Fruit fly (Drosophila melanogaster) whole organism, embryonic: ENCODE measurements around the gene ana1.

Source experiments
- ATbp ChIP-seq: fragments of 200-800 bp; sonication (Bioruptor generic); optimal IDR thresholded peaks from 2 replicates; lab custom pipeline; 2017; ENCODE audit warnings: missing biosample characterization, mild to moderate bottlenecking, missing genetic modification characterization, missing genetic modification reagents
- Adf1 ChIP-seq: fragments of 200-800 bp; sonication (Bioruptor generic); IDR thresholded peaks from 2 replicates; pipeline ENCODE4 v1.3.6; 2022; ENCODE audit warnings: missing biosample characterization, missing genetic modification characterization
- Asciz ChIP-seq: fragments of 200-800 bp; sonication (Bioruptor generic); optimal IDR thresholded peaks from 2 replicates; lab custom pipeline; 2017; ENCODE audit warnings: missing biosample characterization, mild to moderate bottlenecking, missing genetic modification characterization, missing genetic modification reagents
- B-H2 ChIP-seq: fragments of 200-800 bp; sonication (Bioruptor generic); optimal IDR thresholded peaks from 2 replicates; lab custom pipeline; 2018; ENCODE audit warnings: missing biosample characterization, mild to moderate bottlenecking, missing genetic modification characterization
- CG1024 ChIP-seq: fragments of 200-800 bp; sonication (Bioruptor generic); IDR thresholded peaks from 2 replicates; pipeline ENCODE4 v1.3.6; 2022; ENCODE audit warnings: missing biosample characterization, missing genetic modification characterization
- CG10462 ChIP-seq: fragments of 200-800 bp; sonication (Bioruptor generic); optimal IDR thresholded peaks from 2 replicates; lab custom pipeline; 2016; ENCODE audit warnings: missing biosample characterization, missing genetic modification characterization
- CG12769 ChIP-seq: fragments of 200-800 bp; sonication (Bioruptor generic); optimal IDR thresholded peaks from 2 replicates; lab custom pipeline; 2019; ENCODE audit warnings: missing biosample characterization, mild to moderate bottlenecking, missing genetic modification characterization, moderate library complexity
- CG14014 ChIP-seq: fragments of 200-800 bp; sonication (Bioruptor generic); IDR thresholded peaks from 2 replicates; pipeline ENCODE4 v1.3.6; 2022; ENCODE audit warnings: missing biosample characterization, missing genetic modification characterization
- CG1603 ChIP-seq: fragments of 200-800 bp; sonication (Bioruptor generic); optimal IDR thresholded peaks from 2 replicates; lab custom pipeline; 2019; ENCODE audit warnings: missing biosample characterization, mild to moderate bottlenecking, missing genetic modification characterization, moderate library complexity
- CG17361 ChIP-seq: fragments of 200-800 bp; sonication (Bioruptor generic); IDR thresholded peaks from 3 replicates; pipeline ENCODE4 v1.3.6; 2022; ENCODE audit warnings: missing biosample characterization, missing genetic modification characterization
- CG2120 ChIP-seq: fragments of 200-800 bp; sonication (Bioruptor generic); optimal IDR thresholded peaks from 3 replicates; lab custom pipeline; 2016; ENCODE audit warnings: missing biosample characterization, missing genetic modification characterization
- CG4617 ChIP-seq: fragments of 200-800 bp; sonication (Bioruptor generic); optimal IDR thresholded peaks from 3 replicates; lab custom pipeline; 2016; ENCODE audit warnings: missing biosample characterization, missing genetic modification characterization, borderline replicate concordance
- CG5245 ChIP-seq: fragments of 200-800 bp; sonication (Bioruptor generic); optimal IDR thresholded peaks from 3 replicates; lab custom pipeline; 2016; ENCODE audit warnings: missing biosample characterization, missing genetic modification characterization
- CG6654 ChIP-seq: fragments of 200-800 bp; sonication (Bioruptor generic); optimal IDR thresholded peaks from 2 replicates; lab custom pipeline; 2017; ENCODE audit warnings: missing biosample characterization, mild to moderate bottlenecking, missing genetic modification characterization
- CG6683 ChIP-seq: fragments of 200-800 bp; sonication (Bioruptor generic); optimal IDR thresholded peaks from 2 replicates; lab custom pipeline; 2017; ENCODE audit warnings: missing biosample characterization, mild to moderate bottlenecking, missing genetic modification characterization, missing genetic modification reagents
- CG6765 ChIP-seq: fragments of 200-800 bp; sonication (Bioruptor generic); optimal IDR thresholded peaks from 3 replicates; lab custom pipeline; 2017; ENCODE audit warnings: missing biosample characterization, mild to moderate bottlenecking, missing genetic modification characterization
- CG7556 ChIP-seq: fragments of 200-800 bp; sonication (Bioruptor generic); optimal IDR thresholded peaks from 2 replicates; lab custom pipeline; 2017; ENCODE audit warnings: missing biosample characterization, mild to moderate bottlenecking, missing genetic modification characterization
- CG7839 ChIP-seq: fragments of 200-800 bp; sonication (Bioruptor generic); optimal IDR thresholded peaks from 3 replicates; lab custom pipeline; 2018; ENCODE audit warnings: missing biosample characterization, mild to moderate bottlenecking, missing genetic modification characterization, moderate library complexity
- CG9727 ChIP-seq: fragments of 200-800 bp; sonication (Bioruptor generic); optimal IDR thresholded peaks from 3 replicates; lab custom pipeline; 2017; ENCODE audit warnings: missing biosample characterization, mild to moderate bottlenecking, missing genetic modification characterization
- Chrac-16 ChIP-seq: fragments of 200-800 bp; sonication (Bioruptor generic); optimal IDR thresholded peaks from 3 replicates; lab custom pipeline; 2016; ENCODE audit warnings: missing biosample characterization, missing genetic modification characterization
- D19B ChIP-seq: fragments of 200-800 bp; sonication (Bioruptor generic); optimal IDR thresholded peaks from 2 replicates; lab custom pipeline; 2017; ENCODE audit warnings: missing biosample characterization, mild to moderate bottlenecking, missing genetic modification characterization
- Dad ChIP-seq: fragments of 200-800 bp; sonication (Bioruptor generic); optimal IDR thresholded peaks from 3 replicates; lab custom pipeline; 2016; ENCODE audit warnings: missing biosample characterization, missing genetic modification characterization
- Dip3 ChIP-seq: fragments of 200-800 bp; sonication (Bioruptor generic); optimal IDR thresholded peaks from 3 replicates; lab custom pipeline; 2016; ENCODE audit warnings: missing biosample characterization, missing genetic modification characterization
- Dll ChIP-seq: fragments of 200-800 bp; sonication (Bioruptor generic); IDR thresholded peaks from 4 replicates; pipeline ENCODE4 v1.3.6; 2022; ENCODE audit warnings: missing biosample characterization, missing genetic modification characterization; ENCODE audit not compliant: partially characterized antibody
- HLH3B ChIP-seq: fragments of 200-800 bp; sonication (Bioruptor generic); IDR thresholded peaks from 2 replicates; pipeline ENCODE4 v1.3.6; 2022; ENCODE audit warnings: missing biosample characterization, missing genetic modification characterization
- Hand ChIP-seq: fragments of 200-800 bp; sonication (Bioruptor generic); optimal IDR thresholded peaks from 2 replicates; lab custom pipeline; 2017; ENCODE audit warnings: mild to moderate bottlenecking, missing biosample characterization, missing genetic modification reagents, missing genetic modification characterization
- Lpt ChIP-seq: fragments of >200 bp; optimal IDR thresholded peaks from 2 replicates; lab custom pipeline; 2018; ENCODE audit warnings: missing biosample characterization, missing genetic modification characterization
- MBD-R2 ChIP-seq: fragments of 200-800 bp; sonication (Bioruptor generic); IDR thresholded peaks from 2 replicates; pipeline ENCODE4 v1.3.6; 2022; ENCODE audit warnings: missing biosample characterization, missing genetic modification characterization
- Med ChIP-seq: fragments of 200-800 bp; sonication (Bioruptor generic); peaks from one replicate; lab custom pipeline; 2016; ENCODE audit warnings: missing biosample characterization, missing genetic modification characterization, mild to moderate bottlenecking, inconsistent platforms, moderate library complexity
- NC2α ChIP-seq: fragments of 200-800 bp; sonication (Bioruptor generic); optimal IDR thresholded peaks from 2 replicates; lab custom pipeline; 2016; ENCODE audit warnings: missing biosample characterization, missing genetic modification characterization
- Rfx ChIP-seq: fragments of 200-800 bp; sonication (Bioruptor generic); IDR thresholded peaks from 2 replicates; pipeline ENCODE4 v1.3.6; 2022; ENCODE audit warnings: missing biosample characterization, missing genetic modification characterization
- ase ChIP-seq: fragments of 200-800 bp; sonication (Bioruptor generic); IDR thresholded peaks from 3 replicates; pipeline ENCODE4 v1.3.6; 2022; ENCODE audit warnings: missing biosample characterization, missing genetic modification characterization
- cas ChIP-seq: fragments of 200-800 bp; sonication (Bioruptor generic); IDR thresholded peaks from 2 replicates; pipeline ENCODE4 v1.3.6; 2022; ENCODE audit warnings: missing biosample characterization, missing genetic modification characterization
- corto ChIP-seq: fragments of 200-800 bp; sonication (Bioruptor generic); optimal IDR thresholded peaks from 2 replicates; lab custom pipeline; 2016; ENCODE audit warnings: missing biosample characterization, mild to moderate bottlenecking, missing genetic modification characterization, moderate library complexity
- cwo ChIP-seq: fragments of 200-800 bp; sonication (Bioruptor generic); optimal IDR thresholded peaks from 3 replicates; lab custom pipeline; 2017; ENCODE audit warnings: missing biosample characterization, missing genetic modification characterization, mild to moderate bottlenecking, moderate library complexity, missing genetic modification reagents
- emc ChIP-seq: fragments of 200-800 bp; sonication (Bioruptor generic); optimal IDR thresholded peaks from 2 replicates; lab custom pipeline; 2016; ENCODE audit warnings: missing biosample characterization, missing genetic modification characterization
- ewg ChIP-seq: fragments of 200-800 bp; sonication (Bioruptor generic); optimal IDR thresholded peaks from 3 replicates; lab custom pipeline; 2017; ENCODE audit warnings: mild to moderate bottlenecking, missing biosample characterization, missing genetic modification reagents, missing genetic modification characterization
- grn ChIP-seq: fragments of 200-800 bp; sonication (Bioruptor generic); optimal IDR thresholded peaks from 3 replicates; lab custom pipeline; 2017; ENCODE audit warnings: missing biosample characterization, missing genetic modification characterization
- mirr ChIP-seq: fragments of 200-800 bp; sonication (Bioruptor generic); optimal IDR thresholded peaks from 3 replicates; lab custom pipeline; 2018; ENCODE audit warnings: missing biosample characterization, mild to moderate bottlenecking, missing genetic modification characterization
- mld ChIP-seq: fragments of 200-800 bp; sonication (Bioruptor generic); IDR thresholded peaks from 3 replicates; pipeline ENCODE4 v1.3.6; 2022; ENCODE audit warnings: missing biosample characterization, missing genetic modification characterization; ENCODE audit not compliant: partially characterized antibody
- org-1 ChIP-seq: fragments of 200-800 bp; sonication (Bioruptor generic); optimal IDR thresholded peaks from 2 replicates; lab custom pipeline; 2017; ENCODE audit warnings: missing biosample characterization, missing genetic modification characterization
- peb ChIP-seq: fragments of 200-800 bp; sonication (Bioruptor generic); IDR thresholded peaks from 2 replicates; pipeline ENCODE4 v1.3.6; 2022; ENCODE audit warnings: missing biosample characterization, missing genetic modification characterization
- run ChIP-seq: fragments of 200-800 bp; sonication (Bioruptor generic); optimal IDR thresholded peaks from 3 replicates; lab custom pipeline; 2018; ENCODE audit warnings: missing biosample characterization, mild to moderate bottlenecking, missing genetic modification characterization
- tll ChIP-seq, 2 experiments: fragments of 200-800 bp in 1 of 2; fragments of >200 bp in 1 of 2; sonication (Bioruptor generic) in 1 of 2; optimal IDR thresholded peaks; 2 replicates each; lab custom pipeline; 2017 to 2019; ENCODE audit warnings: missing biosample characterization in 2 of 2, missing genetic modification characterization in 2 of 2, mild to moderate bottlenecking in 1 of 2, moderate library complexity in 1 of 2
- vnd ChIP-seq: fragments of 200-800 bp; sonication (Bioruptor generic); IDR thresholded peaks from 3 replicates; pipeline ENCODE4 v1.3.6; 2022; ENCODE audit warnings: missing biosample characterization, missing genetic modification characterization; ENCODE audit not compliant: partially characterized antibody
- wdn ChIP-seq: fragments of 200-800 bp; sonication (Bioruptor generic); IDR thresholded peaks from 2 replicates; pipeline ENCODE4 v1.3.6; 2022; ENCODE audit warnings: missing biosample characterization, missing genetic modification characterization
- wek ChIP-seq: fragments of 200-800 bp; sonication (Bioruptor generic); optimal IDR thresholded peaks from 3 replicates; lab custom pipeline; 2018; ENCODE audit warnings: missing biosample characterization, mild to moderate bottlenecking, missing genetic modification characterization, moderate library complexity
- zen ChIP-seq: fragments of 200-800 bp; sonication (Bioruptor generic); optimal IDR thresholded peaks from 3 replicates; lab custom pipeline; 2018; ENCODE audit warnings: missing biosample characterization, mild to moderate bottlenecking, missing genetic modification characterization, moderate library complexity
- zen2 ChIP-seq: fragments of 200-800 bp; sonication (Bioruptor generic); IDR thresholded peaks from 3 replicates; pipeline ENCODE4 v1.3.6; 2022; ENCODE audit warnings: missing biosample characterization, missing genetic modification characterization; ENCODE audit not compliant: partially characterized antibody

Gene ana1

dm6 chr3R:24543033-24543675, 12.8 kb downstream of the ana1 start (continued):
- TF ChIP-seq CG6654 (GFP tag; lab: Kevin White, UChicago) (peak; percentile 32), CG12769 (tag; lab: Kevin White, UChicago) (peak; percentile 98), Asciz (peak; percentile 91), B-H2 (GFP tag; lab: Kevin White, UChicago) (peak; percentile 98), emc (GFP tag; lab: Kevin White, UChicago) (peak; percentile 76), tll (GFP tag; optimal IDR thresholded peaks at IDR 0.05; lab: Kevin White, UChicago) (no peak), NC2α (GFP tag; lab: Kevin White, UChicago) (peak; percentile 34), Med (GFP tag; lab: Kevin White, UChicago) (peak; percentile 99), Dad (GFP tag; lab: Kevin White, UChicago) (peak; percentile 89), CG6683 (GFP tag; lab: Kevin White, UChicago) (peak; percentile 54), run (tag; lab: Kevin White, UChicago) (peak; percentile 80), ewg (GFP tag; lab: Kevin White, UChicago) (peak; percentile 80), mirr (GFP tag; lab: Kevin White, UChicago) (peak; percentile 94), HLH3B (GFP tag; lab: Robert Waterston, UW) (peak; percentile 96), zen2 (GFP tag; lab: Robert Waterston, UW) (no peak), CG5245 (peak; percentile 87), CG7839 (tag; lab: Kevin White, UChicago) (peak; percentile 96), wek (peak; percentile 65), CG7556 (peak; percentile 82), CG1024 (GFP tag; lab: Robert Waterston, UW) (peak; percentile 79), zen (tag; lab: Kevin White, UChicago) (peak; percentile 88), ATbp (peak; percentile 83), peb (GFP tag; lab: Robert Waterston, UW) (peak; percentile 83), Dll (GFP tag; lab: Robert Waterston, UW) (no peak), corto (GFP tag; lab: Kevin White, UChicago) (peak; percentile 60), MBD-R2 (GFP tag; lab: Robert Waterston, UW) (peak; percentile 92), cwo (no peak), Hand (GFP tag; lab: Kevin White, UChicago) (peak; percentile 92), CG1603 (no peak), Dip3 (GFP tag; lab: Kevin White, UChicago) (peak; percentile 90), CG17361 (GFP tag; lab: Robert Waterston, UW) (no peak; the same call in 1 of the 3 replicates), org-1 (GFP tag; lab: Kevin White, UChicago) (peak; percentile 68), CG2120 (GFP tag; lab: Kevin White, UChicago) (peak; percentile 98), Rfx (GFP tag; lab: Robert Waterston, UW) (peak; percentile 98), Lpt (GFP tag; lab: Kevin White, UChicago) (no peak), Adf1 (GFP tag; lab: Robert Waterston, UW) (peak; percentile 79), CG4617 (GFP tag; lab: Kevin White, UChicago) (no peak), vnd (no peak), mld (no peak; the same call in 2 of the 3 replicates), wdn (GFP tag; lab: Robert Waterston, UW) (peak; percentile 92), CG14014 (GFP tag; lab: Robert Waterston, UW) (peak; percentile 98), cas (GFP tag; lab: Robert Waterston, UW) (peak; percentile 93), Chrac-16 (GFP tag; lab: Kevin White, UChicago) (peak; percentile 91), CG9727 (GFP tag; lab: Kevin White, UChicago) (peak; percentile 88), CG10462 (GFP tag; lab: Kevin White, UChicago) (peak; percentile 79), D19B (peak; percentile 67), grn (GFP tag; lab: Kevin White, UChicago) (peak; percentile 57), ase (peak; percentile 93), CG6765 (GFP tag; lab: Kevin White, UChicago) (peak; percentile 75)
